Fruit fly (Drosophila melanogaster): ENCODE measurements around the gene Galt.

Gene Galt

DNA sequence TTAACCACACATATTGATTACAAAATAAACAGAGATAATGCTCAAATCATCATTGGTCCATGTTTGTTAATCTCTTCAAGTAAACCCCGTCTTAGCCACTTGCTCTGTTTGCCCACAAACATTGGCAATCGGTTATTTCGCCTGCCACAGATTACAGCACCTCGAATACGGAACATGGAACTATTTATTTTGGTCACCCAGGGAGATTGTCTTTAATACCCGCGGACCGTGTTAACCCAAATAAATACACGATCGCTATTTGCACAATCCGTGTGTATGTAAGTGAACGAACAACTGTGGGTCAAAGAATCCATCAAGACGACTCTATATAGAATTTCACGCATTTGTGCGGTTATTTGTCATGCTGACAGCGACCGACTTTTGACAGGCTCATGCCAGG is 32.9 kb upstream of the Galt start (continued):
- TF ChIP-seq vvl (GFP tag; IDR thresholded peaks at IDR 0.05) (no peak), sob (GFP tag; IDR thresholded peaks at IDR 0.05) (0 out of 2 replicates have a peak, but pooled peaks have one; percentile 25), twi (tag; optimal IDR thresholded peaks at IDR 0.05) (peak; percentile 43), CG13894 (tag; optimal IDR thresholded peaks at IDR 0.05) (no peak), CG4854 (GFP tag; optimal IDR thresholded peaks at IDR 0.05) (no peak), CG1024 (GFP tag; IDR thresholded peaks at IDR 0.05) (no peak), stwl (tag; optimal IDR thresholded peaks at IDR 0.05) (peak; percentile 31), scrt (GFP tag; optimal IDR thresholded peaks at IDR 0.05) (no peak), CG12071 (GFP tag; optimal IDR thresholded peaks at IDR 0.05) (no peak), grn (GFP tag; optimal IDR thresholded peaks at IDR 0.05) (peak; percentile 14), CG7839 (tag; optimal IDR thresholded peaks at IDR 0.05) (peak; percentile 11), CG9876 (GFP tag; optimal IDR thresholded peaks at IDR 0.05) (peak; percentile 20), CG18764 (GFP tag; optimal IDR thresholded peaks at IDR 0.05) (no peak), CG33213 (GFP tag; optimal IDR thresholded peaks at IDR 0.05) (peak; percentile 20), PHDP (tag; optimal IDR thresholded peaks at IDR 0.05) (peak; percentile 29), exex (tag; optimal IDR thresholded peaks at IDR 0.05) (no peak), cas (GFP tag; IDR thresholded peaks at IDR 0.05) (no peak), CoRest (tag; optimal IDR thresholded peaks at IDR 0.05) (peak; percentile 11), Spps (tag; optimal IDR thresholded peaks at IDR 0.05) (no peak), CG11247 (GFP tag; IDR thresholded peaks at IDR 0.05) (no peak), CG6272 (GFP tag; IDR thresholded peaks at IDR 0.05) (no peak), bcd (GFP tag; optimal IDR thresholded peaks at IDR 0.05) (peak; percentile 3), CG4707 (GFP tag; optimal IDR thresholded peaks at IDR 0.05) (no peak), NC2β (GFP tag; optimal IDR thresholded peaks at IDR 0.05) (peak; percentile 54), trem (tag; optimal IDR thresholded peaks at IDR 0.05) (peak; percentile 5), CTCF (GFP tag; optimal IDR thresholded peaks at IDR 0.05) (no peak), crp (GFP tag; optimal IDR thresholded peaks at IDR 0.05) (no peak), org-1 (GFP tag; optimal IDR thresholded peaks at IDR 0.05) (peak; percentile 73), TFAM (GFP tag; optimal IDR thresholded peaks at IDR 0.05) (no peak), Hmx (GFP tag; optimal IDR thresholded peaks at IDR 0.05) (no peak), Mes4 (GFP tag; optimal IDR thresholded peaks at IDR 0.05) (peak; percentile 4), tx (GFP tag; optimal IDR thresholded peaks at IDR 0.05) (no peak), CG12942 (GFP tag; optimal IDR thresholded peaks at IDR 0.05) (peak; percentile 12), Nf-YB (GFP tag; optimal IDR thresholded peaks at IDR 0.05) (peak; percentile 37), sc (optimal IDR thresholded peaks at IDR 0.05) (no peak), sc (GFP tag; optimal IDR thresholded peaks at IDR 0.05) (peak; percentile 67), Pdp1 (GFP tag; optimal IDR thresholded peaks at IDR 0.05) (peak in 1 of 2 experiments; percentile 49), Xrp1 (GFP tag; IDR thresholded peaks at IDR 0.05) (peak; percentile 77), ci (GFP tag; IDR thresholded peaks at IDR 0.05) (peak; percentile 67; the same call in 2 of the 3 replicates), CG8290 (GFP tag; optimal IDR thresholded peaks at IDR 0.05) (peak; percentile 31), CG8290 (tag; optimal IDR thresholded peaks at IDR 0.05) (peak in 1 of 2 experiments; percentile 39), sisA (GFP tag; IDR thresholded peaks at IDR 0.05) (no peak), CG2712 (tag; optimal IDR thresholded peaks at IDR 0.05) (peak; percentile 36), wek (GFP tag; optimal IDR thresholded peaks at IDR 0.05) (peak; percentile 56), lov (optimal IDR thresholded peaks at IDR 0.05) (no peak), lov (GFP tag; IDR thresholded peaks at IDR 0.05) (0 out of 3 replicates have a peak, but pooled peaks have one; percentile 59), zen (tag; optimal IDR thresholded peaks at IDR 0.05) (peak; percentile 92), Hr78 (GFP tag; optimal IDR thresholded peaks at IDR 0.05) (no peak), knrl (GFP tag; IDR thresholded peaks at IDR 0.05; ENCODE audit: partially characterized antibody) (no peak), Atf6 (GFP tag; IDR thresholded peaks at IDR 0.05) (no peak), CG9609 (GFP tag; optimal IDR thresholded peaks at IDR 0.05) (no peak), gcm (GFP tag; optimal IDR thresholded peaks at IDR 0.05) (peak; percentile 17)

All from whole organism, embryonic.